Fruit fly (Drosophila melanogaster): ENCODE data around the gene CG9886.

DNA sequence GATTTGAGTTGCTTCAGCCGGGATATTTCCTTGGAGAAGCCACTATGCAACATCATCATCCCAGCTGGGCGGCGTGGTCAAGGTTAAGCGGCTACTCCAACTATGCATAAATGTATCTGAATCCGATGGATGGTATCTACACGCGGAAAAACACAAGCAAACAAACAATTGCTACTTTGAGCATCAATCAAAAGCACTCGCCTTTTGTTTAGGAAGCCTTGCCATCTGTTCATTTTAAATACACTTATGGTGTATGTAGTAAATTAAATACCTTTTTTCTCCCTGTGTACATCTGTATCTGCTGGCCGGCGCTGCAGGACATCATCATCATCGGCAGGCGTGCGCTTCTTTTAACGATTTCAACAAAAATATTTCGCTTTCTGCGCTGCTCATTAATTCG is 15.6 kb downstream of the CG9886 start:
- TF ChIP-seq CG11617 (GFP tag; optimal IDR thresholded peaks at IDR 0.05) (no peak), Mnt (GFP tag; optimal IDR thresholded peaks at IDR 0.05) (no peak), Crg-1 (GFP tag; optimal IDR thresholded peaks at IDR 0.05) (no peak), ovo (GFP tag; optimal IDR thresholded peaks at IDR 0.05) (no peak), bab1 (GFP tag; optimal IDR thresholded peaks at IDR 0.05) (no peak), CG33017 (tag; optimal IDR thresholded peaks at IDR 0.05) (no peak), CG7101 (tag; optimal IDR thresholded peaks at IDR 0.05) (no peak), cnc (optimal IDR thresholded peaks at IDR 0.05) (no peak), Hr96 (GFP tag; optimal IDR thresholded peaks at IDR 0.05) (no peak), kay (GFP tag; ENCODE audit: borderline replicate concordance) (no peak), cic (GFP tag; optimal IDR thresholded peaks at IDR 0.05) (no peak), tj (GFP tag; optimal IDR thresholded peaks at IDR 0.05) (no peak), CG7045 (GFP tag; optimal IDR thresholded peaks at IDR 0.05) (no peak)

Measured in whole organism, adult.